Worm (Caenorhabditis elegans) whole organism, L4 larva: ENCODE data around the gene acs-11.

ENCODE experiments used
- R02D3.7 ChIP-seq: fragments of 150-350 bp; sonication (generic microtip); optimal IDR thresholded peaks from 3 replicates; lab custom pipeline; 2014; ENCODE audit warnings: missing biosample characterization, missing genetic modification characterization
- dpl-1 ChIP-seq: fragments of 150-350 bp; optimal IDR thresholded peaks from 2 replicates; lab custom pipeline; 2014; ENCODE audit warnings: missing biosample characterization, missing genetic modification reagents, missing genetic modification characterization
- egl-27 ChIP-seq: sonication (generic microtip); optimal IDR thresholded peaks from 3 replicates; lab custom pipeline; 2017; ENCODE audit warnings: missing biosample characterization, missing genetic modification reagents, missing genetic modification characterization
- lin-15B ChIP-seq: fragments of 150-350 bp; sonication (generic microtip); optimal IDR thresholded peaks from 3 replicates; lab custom pipeline; 2014; ENCODE audit warnings: missing biosample characterization, missing genetic modification characterization
- mep-1 ChIP-seq: fragments of 150-350 bp; sonication (generic microtip); optimal IDR thresholded peaks from 3 replicates; lab custom pipeline; 2014; ENCODE audit warnings: missing biosample characterization, missing genetic modification characterization
- mxl-2 ChIP-seq: fragments of 200-800 bp; sonication (Bioruptor generic); conservative IDR thresholded peaks from 2 replicates; pipeline ENCODE4 v1.3.6; 2022; ENCODE audit warnings: missing genetic modification reagents, missing genetic modification characterization, missing compliant biosample characterization
- nhr-11 ChIP-seq: fragments of 150-350 bp; optimal IDR thresholded peaks from 2 replicates; lab custom pipeline; 2014; ENCODE audit warnings: missing biosample characterization, missing genetic modification characterization
- nhr-77 ChIP-seq: fragments of 150-350 bp; optimal IDR thresholded peaks from 2 replicates; lab custom pipeline; 2014; ENCODE audit warnings: missing biosample characterization, missing genetic modification characterization
- rbr-2 ChIP-seq: sonication (generic microtip); optimal IDR thresholded peaks from 2 replicates; lab custom pipeline; 2016; ENCODE audit warnings: missing genotype, missing genetic modification characterization, missing compliant biosample characterization
- snpc-4 ChIP-seq: fragments of 150-350 bp; optimal IDR thresholded peaks from 2 replicates; lab custom pipeline; 2014; ENCODE audit warnings: missing biosample characterization, missing genetic modification characterization

- TF ChIP-seq lin-15B (no peak), snpc-4 (no peak), dpl-1 (GFP tag; lab: Kevin White, UChicago) (no peak), rbr-2 (no peak), mep-1 (tag; lab: Kevin White, UChicago) (no peak), nhr-77 (tag; lab: Kevin White, UChicago) (no peak), nhr-11 (no peak), R02D3.7 (tag; lab: Kevin White, UChicago) (no peak), egl-27 (no peak), mxl-2 (GFP tag; lab: Robert Waterston, UW) (no peak)
Measured at ce11 chrII:4758462-4758861, 16.5 kb downstream of the acs-11 start, which contains the start of gene F26G1.3.
